Worm (Caenorhabditis elegans): ENCODE data around the gene srh-171.

ce11 chrV:19994665-19995064 lies 29.2 kb downstream of the srh-171 start:
- TF ChIP-seq nhr-11 (tag; optimal IDR thresholded peaks at IDR 0.05) (no peak), ama-1 (optimal IDR thresholded peaks at IDR 0.05) (no peak), skn-1 (tag; optimal IDR thresholded peaks at IDR 0.05) (no peak), fos-1 (tag; optimal IDR thresholded peaks at IDR 0.05) (no peak), blmp-1 (tag; optimal IDR thresholded peaks at IDR 0.05) (no peak), nhr-12 (tag; optimal IDR thresholded peaks at IDR 0.05) (no peak), unc-86 (tag; optimal IDR thresholded peaks at IDR 0.05) (no peak), dpl-1 (GFP tag; optimal IDR thresholded peaks at IDR 0.05) (no peak), sptf-1 (tag; optimal IDR thresholded peaks at IDR 0.05) (no peak), nhr-76 (tag; optimal IDR thresholded peaks at IDR 0.05) (no peak), lin-15B (tag; optimal IDR thresholded peaks at IDR 0.05) (no peak), tlp-1 (tag; optimal IDR thresholded peaks at IDR 0.05) (no peak)
